Fruit fly (Drosophila melanogaster) Kc167 (cell line): ENCODE results near the gene CG16957.

Experiments
- Myc ChIP-seq: fragments of >200 bp; optimal IDR thresholded peaks from 2 replicates; lab custom pipeline; 2017; ENCODE audit warnings: missing external identifiers
- psq ChIP-seq: fragments of >200 bp; optimal IDR thresholded peaks from 2 replicates; lab custom pipeline; 2017; ENCODE audit warnings: missing external identifiers

- TF ChIP-seq Myc (lab: Kevin White, UChicago) (no peak), psq (lab: Kevin White, UChicago) (no peak)
Observed at dm6 chr2L:13398614-13399161, 2.7 kb upstream of the CG16957 start, which contains the start of the genes CG10859 and CG7110.
